Worm (Caenorhabditis elegans) whole organism, L4/young adult: ENCODE measurements around the gene citk-1.

ENCODE experiments used
- W03F9.2 ChIP-seq: fragments of 150-350 bp; optimal IDR thresholded peaks from 2 replicates; lab custom pipeline; 2014; ENCODE audit warnings: missing biosample characterization, missing genetic modification characterization
- dao-5 ChIP-seq: sonication (generic microtip); optimal IDR thresholded peaks from 2 replicates; lab custom pipeline; 2016; ENCODE audit warnings: missing genotype, missing genetic modification characterization, moderate library complexity, missing compliant biosample characterization
- him-1 ChIP-seq: sonication (generic microtip); optimal IDR thresholded peaks from 2 replicates; lab custom pipeline; 2016; ENCODE audit warnings: missing genotype, missing genetic modification reagents, missing genetic modification characterization, missing compliant biosample characterization

- TF ChIP-seq dao-5: no peak
- TF ChIP-seq W03F9.2: no peak
- TF ChIP-seq him-1 (tag; lab: Kevin White, UChicago): no peak
These were observed 47.8 kb upstream of the citk-1 start for ce11 chrII:13860900-13861299.
